Worm (Caenorhabditis elegans): ENCODE results near the gene srd-21.

ce11 chrV:16638204-16638603 is 8.5 kb downstream of the srd-21 start, which contains the start of gene srw-76:
- no peak for TF ChIP-seq nhr-19 (GFP tag; conservative IDR thresholded peaks at IDR 0.05)
- no peak for TF ChIP-seq rnt-1 (tag; optimal IDR thresholded peaks at IDR 0.05)
- no peak for TF ChIP-seq nhr-237 (tag; optimal IDR thresholded peaks at IDR 0.05)
- TF ChIP-seq ama-1 (optimal IDR thresholded peaks at IDR 0.05): no peak
- TF ChIP-seq unc-62 (GFP tag; optimal IDR thresholded peaks at IDR 0.05): no peak
- no peak for TF ChIP-seq skn-1 (tag; optimal IDR thresholded peaks at IDR 0.05)
- no peak for TF ChIP-seq lin-13 (GFP tag; optimal IDR thresholded peaks at IDR 0.05)
- no peak for TF ChIP-seq ceh-90 (tag; optimal IDR thresholded peaks at IDR 0.05)
- no peak for TF ChIP-seq snpc-4 (tag; optimal IDR thresholded peaks at IDR 0.05)
- no peak for TF ChIP-seq lin-14 (GFP tag; optimal IDR thresholded peaks at IDR 0.05)
- TF ChIP-seq lin-39 (tag; optimal IDR thresholded peaks at IDR 0.05): no peak
- no peak for TF ChIP-seq sptf-1 (tag; optimal IDR thresholded peaks at IDR 0.05)
- TF ChIP-seq ceh-82 (tag; optimal IDR thresholded peaks at IDR 0.05): no peak

Data from whole organism, L1 larva.